In genomic region chr3L:1856467-1857350, dm6 we compare ENCODE assay signal across 4 fruit fly cellular contexts.
TF ChIP-seq lines count a peak whose summit lies in the region.

Gene CG12024 (plus strand): TSS chr3L:1857165.

TF ChIP-seq in whole organism, adult, 20 proteins besides CTCF, POLR2A, EP300 and RAD21 (continued from another document):
- TF ChIP-seq Hr96 (GFP tag; optimal IDR thresholded peaks at IDR 0.05; lab: Kevin White, UChicago), result peak; percentile 81
- TF ChIP-seq toe (GFP tag; optimal IDR thresholded peaks at IDR 0.05; lab: Kevin White, UChicago), result peak; percentile 78
TF ChIP-seq in whole organism, adult: peak in this region for 19.

TF ChIP-seq in whole organism, embryonic, 481 proteins besides CTCF, POLR2A, EP300 and RAD21 (continued from another document and continues in another):
- peak; percentile 80 for TF ChIP-seq hkb (optimal IDR thresholded peaks at IDR 0.05; lab: Kevin White, UChicago)
- TF ChIP-seq hkb (GFP tag; IDR thresholded peaks at IDR 0.05; lab: Robert Waterston, UW), result peak; percentile 47; the same call in 1 of the 2 replicates
- no peak for TF ChIP-seq br (optimal IDR thresholded peaks at IDR 0.05; lab: Kevin White, UChicago)
- peak; percentile 66 for TF ChIP-seq al (GFP tag; IDR thresholded peaks at IDR 0.05; lab: Robert Waterston, UW)
- peak; percentile 63 for TF ChIP-seq Atf-2 (GFP tag; optimal IDR thresholded peaks at IDR 0.05; lab: Kevin White, UChicago)
- TF ChIP-seq Trl (optimal IDR thresholded peaks at IDR 0.05; lab: Kevin White, UChicago), result peak in 1 of 2 experiments; percentile 11
- peak; percentile 76 for TF ChIP-seq Trl (GFP tag; optimal IDR thresholded peaks at IDR 0.05; lab: Kevin White, UChicago)
- peak; percentile 60 for TF ChIP-seq CG10654 (GFP tag; optimal IDR thresholded peaks at IDR 0.05; lab: Kevin White, UChicago)
- peak; percentile 71 for TF ChIP-seq CG2116 (GFP tag; optimal IDR thresholded peaks at IDR 0.05; lab: Kevin White, UChicago)
- peak; percentile 47; the same call in 2 of the 3 replicates for TF ChIP-seq CG2889 (GFP tag; IDR thresholded peaks at IDR 0.05; lab: Robert Waterston, UW)
- peak; percentile 99 for TF ChIP-seq CG7357 (GFP tag; IDR thresholded peaks at IDR 0.05; lab: Robert Waterston, UW)
- TF ChIP-seq CG2678 (tag; optimal IDR thresholded peaks at IDR 0.05; lab: Kevin White, UChicago), result peak; percentile 79
- TF ChIP-seq CG5180 (GFP tag; optimal IDR thresholded peaks at IDR 0.05; lab: Kevin White, UChicago), result peak; percentile 23
- TF ChIP-seq vfl (GFP tag; optimal IDR thresholded peaks at IDR 0.05; lab: Kevin White, UChicago), result peak; percentile 1
- peak; percentile 51 for TF ChIP-seq Side (GFP tag; optimal IDR thresholded peaks at IDR 0.05; lab: Kevin White, UChicago)
- TF ChIP-seq ash1 (GFP tag; optimal IDR thresholded peaks at IDR 0.05; lab: Kevin White, UChicago), result no peak
- peak; percentile 83 for TF ChIP-seq CG13424 (tag; optimal IDR thresholded peaks at IDR 0.05; lab: Kevin White, UChicago)
- TF ChIP-seq Ptx1 (GFP tag; IDR thresholded peaks at IDR 0.05; lab: Robert Waterston, UW), result peak; percentile 68
- peak; percentile 4 for TF ChIP-seq CG15073 (GFP tag; optimal IDR thresholded peaks at IDR 0.05; lab: Kevin White, UChicago)
- no peak for TF ChIP-seq Lpt (GFP tag; optimal IDR thresholded peaks at IDR 0.05; lab: Kevin White, UChicago)
- TF ChIP-seq schlank (tag; optimal IDR thresholded peaks at IDR 0.05; lab: Kevin White, UChicago), result no peak
- TF ChIP-seq CG15269 (tag; optimal IDR thresholded peaks at IDR 0.05; lab: Kevin White, UChicago), result peak; percentile 73
- no peak for TF ChIP-seq Asciz (GFP tag; optimal IDR thresholded peaks at IDR 0.05; lab: Kevin White, UChicago)
- no peak for TF ChIP-seq kah (GFP tag; optimal IDR thresholded peaks at IDR 0.05; lab: Kevin White, UChicago)
- peak; percentile 70 for TF ChIP-seq CG15696 (tag; optimal IDR thresholded peaks at IDR 0.05; lab: Kevin White, UChicago)
- TF ChIP-seq CG10209 (GFP tag; optimal IDR thresholded peaks at IDR 0.05; lab: Kevin White, UChicago), result peak; percentile 76
- peak; percentile 66 for TF ChIP-seq CG33557 (GFP tag; optimal IDR thresholded peaks at IDR 0.05; lab: Kevin White, UChicago)
- TF ChIP-seq PHDP (tag; optimal IDR thresholded peaks at IDR 0.05; lab: Kevin White, UChicago), result peak; percentile 73
- peak; percentile 8 for TF ChIP-seq Sry-β (GFP tag; optimal IDR thresholded peaks at IDR 0.05; lab: Kevin White, UChicago)
- peak; percentile 78 for TF ChIP-seq Bdp1 (GFP tag; optimal IDR thresholded peaks at IDR 0.05; lab: Kevin White, UChicago)
- TF ChIP-seq CkIIα-i1 (GFP tag; IDR thresholded peaks at IDR 0.05; lab: Robert Waterston, UW), result no peak
- peak; percentile 76 for TF ChIP-seq bab2 (GFP tag; optimal IDR thresholded peaks at IDR 0.05; lab: Kevin White, UChicago)
- TF ChIP-seq unc-4 (GFP tag; IDR thresholded peaks at IDR 0.05; lab: Robert Waterston, UW; ENCODE audit: partially characterized antibody), result peak; percentile 42; the same call in 1 of the 2 replicates
- TF ChIP-seq odd (GFP tag; optimal IDR thresholded peaks at IDR 0.05; lab: Kevin White, UChicago), result no peak
- TF ChIP-seq mirr (GFP tag; optimal IDR thresholded peaks at IDR 0.05; lab: Kevin White, UChicago), result peak; percentile 18
- peak; percentile 26 for TF ChIP-seq en (GFP tag; optimal IDR thresholded peaks at IDR 0.05; lab: Kevin White, UChicago)
- no peak for TF ChIP-seq D19A (tag; optimal IDR thresholded peaks at IDR 0.05; lab: Kevin White, UChicago)
- TF ChIP-seq CG9876 (GFP tag; optimal IDR thresholded peaks at IDR 0.05; lab: Kevin White, UChicago), result peak; percentile 28
- TF ChIP-seq sug (tag; optimal IDR thresholded peaks at IDR 0.05; lab: Kevin White, UChicago), result peak; percentile 90
- TF ChIP-seq Dref (GFP tag; IDR thresholded peaks at IDR 0.05; lab: Robert Waterston, UW), result peak; percentile 4; the same call in 1 of the 2 replicates
- TF ChIP-seq CG13287 (GFP tag; IDR thresholded peaks at IDR 0.05; lab: Robert Waterston, UW; ENCODE audit: partially characterized antibody), result peak; percentile 15; the same call in 1 of the 2 replicates
- TF ChIP-seq bsh (GFP tag; optimal IDR thresholded peaks at IDR 0.05; lab: Kevin White, UChicago), result peak in 1 of 2 experiments; percentile 61

TF ChIP-seq in whole organism, prepupa, 60 proteins besides CTCF, POLR2A, EP300 and RAD21 (continued from another document):
- TF ChIP-seq Sox15 (GFP tag; optimal IDR thresholded peaks at IDR 0.05; lab: Kevin White, UChicago) (peak; percentile 42), Eip78C (GFP tag; lab: Kevin White, UChicago) (peak; percentile 88), spab (GFP tag; optimal IDR thresholded peaks at IDR 0.05; lab: Kevin White, UChicago) (no peak), CG10669 (GFP tag; optimal IDR thresholded peaks at IDR 0.05; lab: Kevin White, UChicago) (peak; percentile 41), CG34406 (GFP tag; optimal IDR thresholded peaks at IDR 0.05; lab: Kevin White, UChicago) (peak; percentile 32), svp (GFP tag; lab: Kevin White, UChicago) (peak; percentile 96), Blimp-1 (GFP tag; optimal IDR thresholded peaks at IDR 0.05; lab: Kevin White, UChicago) (no peak), fd85E (GFP tag; optimal IDR thresholded peaks at IDR 0.05; lab: Kevin White, UChicago) (no peak), Hr39 (GFP tag; optimal IDR thresholded peaks at IDR 0.05; lab: Kevin White, UChicago) (peak; percentile 76), Ets21C (GFP tag; optimal IDR thresholded peaks at IDR 0.05; lab: Kevin White, UChicago) (peak; percentile 49), CG6854 (GFP tag; optimal IDR thresholded peaks at IDR 0.05; lab: Kevin White, UChicago) (no peak), cyc (GFP tag; optimal IDR thresholded peaks at IDR 0.05; lab: Kevin White, UChicago) (peak; percentile 62), Eip93F (GFP tag; optimal IDR thresholded peaks at IDR 0.05; lab: Kevin White, UChicago) (no peak), eg (GFP tag; IDR thresholded peaks at IDR 0.05; lab: Robert Waterston, UW) (peak; percentile 38; the same call in 1 of the 3 replicates), Hr38 (GFP tag; optimal IDR thresholded peaks at IDR 0.05; lab: Kevin White, UChicago) (no peak), pdm3 (GFP tag; optimal IDR thresholded peaks at IDR 0.05; lab: Kevin White, UChicago) (peak; percentile 76), CG15336 (GFP tag; IDR thresholded peaks at IDR 0.05; lab: Robert Waterston, UW) (no peak), esn (GFP tag; optimal IDR thresholded peaks at IDR 0.05; lab: Kevin White, UChicago) (peak; percentile 66), CG6792 (GFP tag; optimal IDR thresholded peaks at IDR 0.05; lab: Kevin White, UChicago) (no peak), net (GFP tag; optimal IDR thresholded peaks at IDR 0.05; lab: Kevin White, UChicago) (peak; percentile 10), fd59A (GFP tag; optimal IDR thresholded peaks at IDR 0.05; lab: Kevin White, UChicago) (no peak), CG9139 (GFP tag; optimal IDR thresholded peaks at IDR 0.05; lab: Kevin White, UChicago) (no peak), Smox (GFP tag; optimal IDR thresholded peaks at IDR 0.05; lab: Kevin White, UChicago) (peak; percentile 58), CG32006 (GFP tag; optimal IDR thresholded peaks at IDR 0.05; lab: Kevin White, UChicago) (peak; percentile 71), CG4318 (GFP tag; optimal IDR thresholded peaks at IDR 0.05; lab: Kevin White, UChicago) (peak; percentile 46), lz (GFP tag; optimal IDR thresholded peaks at IDR 0.05; lab: Kevin White, UChicago) (peak; percentile 69), dsx (GFP tag; optimal IDR thresholded peaks at IDR 0.05; lab: Kevin White, UChicago; ENCODE audit: poor library complexity, severe bottlenecking) (no peak), CG11902 (GFP tag; optimal IDR thresholded peaks at IDR 0.05; lab: Kevin White, UChicago) (peak; percentile 56), CG8119 (GFP tag; IDR thresholded peaks at IDR 0.05; lab: Robert Waterston, UW) (no peak), CG11762 (GFP tag; optimal IDR thresholded peaks at IDR 0.05; lab: Kevin White, UChicago; ENCODE audit: insufficient read depth) (peak; percentile 9), Eip75B (GFP tag; optimal IDR thresholded peaks at IDR 0.05; lab: Kevin White, UChicago) (peak; percentile 70), CG3032 (tag; optimal IDR thresholded peaks at IDR 0.05; lab: Kevin White, UChicago) (peak; percentile 66), dac (GFP tag; optimal IDR thresholded peaks at IDR 0.05; lab: Kevin White, UChicago) (peak; percentile 39), CG3919 (GFP tag; optimal IDR thresholded peaks at IDR 0.05; lab: Kevin White, UChicago) (peak; percentile 54), CG1621 (tag; optimal IDR thresholded peaks at IDR 0.05; lab: Kevin White, UChicago) (no peak), CG6276 (GFP tag; optimal IDR thresholded peaks at IDR 0.05; lab: Kevin White, UChicago) (no peak), salr (GFP tag; optimal IDR thresholded peaks at IDR 0.05; lab: Kevin White, UChicago) (no peak), Ets96B (tag; optimal IDR thresholded peaks at IDR 0.05; lab: Kevin White, UChicago) (peak; percentile 22), Gug (GFP tag; IDR thresholded peaks at IDR 0.05; lab: Robert Waterston, UW) (peak; percentile 57), Sox102F (GFP tag; optimal IDR thresholded peaks at IDR 0.05; lab: Kevin White, UChicago) (peak; percentile 52), Lpt (GFP tag; optimal IDR thresholded peaks at IDR 0.05; lab: Kevin White, UChicago) (peak; percentile 17)

TF ChIP-seq in whole organism, wandering third instar larva, 38 proteins besides CTCF, POLR2A, EP300 and RAD21 (continued from another document):
- TF ChIP-seq Jra (GFP tag; optimal IDR thresholded peaks at IDR 0.05; lab: Kevin White, UChicago), result peak; percentile 70
- no peak for TF ChIP-seq Hr78 (GFP tag; optimal IDR thresholded peaks at IDR 0.05; lab: Kevin White, UChicago)
- no peak for TF ChIP-seq Hr83 (GFP tag; optimal IDR thresholded peaks at IDR 0.05; lab: Kevin White, UChicago; ENCODE audit: poor library complexity, severe bottlenecking)
- TF ChIP-seq Sp1 (GFP tag; optimal IDR thresholded peaks at IDR 0.05; lab: Kevin White, UChicago), result no peak
- TF ChIP-seq OdsH (GFP tag; optimal IDR thresholded peaks at IDR 0.05; lab: Kevin White, UChicago), result peak; percentile 42
- peak; percentile 56 for TF ChIP-seq dmrt93B (GFP tag; optimal IDR thresholded peaks at IDR 0.05; lab: Kevin White, UChicago)
- TF ChIP-seq N (GFP tag; optimal IDR thresholded peaks at IDR 0.05; lab: Kevin White, UChicago), result peak; percentile 85
- peak; percentile 62 for TF ChIP-seq rgr (GFP tag; optimal IDR thresholded peaks at IDR 0.05; lab: Kevin White, UChicago)
- TF ChIP-seq dsf (GFP tag; optimal IDR thresholded peaks at IDR 0.05; lab: Kevin White, UChicago; ENCODE audit: borderline replicate concordance), result peak; percentile 47
- no peak for TF ChIP-seq dl (GFP tag; optimal IDR thresholded peaks at IDR 0.05; lab: Kevin White, UChicago; ENCODE audit: insufficient read depth in 1 of 2, partially characterized antibody in 2 of 2)
